Worm (Caenorhabditis elegans) whole organism, early embryonic: Measurements from ENCODE around the gene K11D12.12.

Source experiments
- B0310.2 ChIP-seq: sonication (generic microtip); optimal IDR thresholded peaks from 2 replicates; lab custom pipeline; 2016; ENCODE audit warnings: mild to moderate bottlenecking, missing genetic modification characterization, missing compliant biosample characterization
- F13C5.2 ChIP-seq: sonication (generic microtip); optimal IDR thresholded peaks from 2 replicates; lab custom pipeline; 2017; ENCODE audit warnings: mild to moderate bottlenecking, missing genetic modification characterization, inconsistent platforms, missing compliant biosample characterization
- ama-1 ChIP-seq: fragments of 150-350 bp; optimal IDR thresholded peaks from 2 replicates; lab custom pipeline; 2014
- ets-7 ChIP-seq: sonication (generic microtip); optimal IDR thresholded peaks from 2 replicates; lab custom pipeline; 2016; ENCODE audit warnings: missing genotype, missing genetic modification characterization, missing compliant biosample characterization

- TF ChIP-seq ama-1 (lab: Kevin White, UChicago) (no peak), F13C5.2 (tag; lab: Kevin White, UChicago) (no peak), B0310.2 (tag; lab: Kevin White, UChicago) (no peak), ets-7 (tag; lab: Kevin White, UChicago) (no peak)
These were observed 6.0 kb upstream of the K11D12.12 start, which contains the start of gene exc-14 for ce11 chrV:5046103-5046502.
